Fruit fly (Drosophila melanogaster) whole organism, prepupa: ENCODE results near the gene Polr1E.

Experiments
- CG15336 ChIP-seq: fragments of 200-800 bp; sonication (Bioruptor generic); IDR thresholded peaks from 2 replicates; pipeline ENCODE4 v1.3.6; 2022; ENCODE audit warnings: missing biosample characterization, missing genetic modification characterization
- CG16779 ChIP-seq: fragments of 200-800 bp; sonication (Bioruptor generic); optimal IDR thresholded peaks from 3 replicates; lab custom pipeline; 2017; ENCODE audit warnings: missing biosample characterization, mild to moderate bottlenecking, missing genetic modification characterization
- CG32006 ChIP-seq: fragments of 200-800 bp; sonication (Bioruptor generic); optimal IDR thresholded peaks from 3 replicates; lab custom pipeline; 2017; ENCODE audit warnings: missing biosample characterization, mild to moderate bottlenecking, missing genetic modification characterization
- Ets21C ChIP-seq: fragments of 200-800 bp; sonication (Bioruptor generic); optimal IDR thresholded peaks from 3 replicates; lab custom pipeline; 2016; ENCODE audit warnings: missing biosample characterization, missing genetic modification characterization
- acj6 ChIP-seq: fragments of 200-800 bp; sonication (Bioruptor generic); optimal IDR thresholded peaks from 3 replicates; lab custom pipeline; 2016; ENCODE audit warnings: missing biosample characterization, missing genetic modification characterization
- esn ChIP-seq: fragments of 200-800 bp; sonication (Bioruptor generic); optimal IDR thresholded peaks from 2 replicates; lab custom pipeline; 2016; ENCODE audit warnings: missing biosample characterization, mild to moderate bottlenecking, missing genetic modification characterization, moderate library complexity
- lz ChIP-seq: fragments of 200-800 bp; sonication (Bioruptor generic); optimal IDR thresholded peaks from 3 replicates; lab custom pipeline; 2016; ENCODE audit warnings: missing biosample characterization, missing genetic modification characterization
- topi ChIP-seq: fragments of 200-800 bp; sonication (Bioruptor generic); optimal IDR thresholded peaks from 3 replicates; lab custom pipeline; 2016; ENCODE audit warnings: missing biosample characterization, missing genetic modification characterization

dm6 chr3R:18274328-18275098 is 27.0 kb downstream of the Polr1E start, which contains the start of the genes Vps39 and eIF1A:
- TF ChIP-seq topi (GFP tag; lab: Kevin White, UChicago) (no peak), lz (peak; percentile 36), CG15336 (GFP tag; lab: Robert Waterston, UW) (no peak; the same call in 1 of the 2 replicates), CG16779 (no peak), Ets21C (no peak), CG32006 (GFP tag; lab: Kevin White, UChicago) (no peak), acj6 (GFP tag; lab: Kevin White, UChicago) (peak; percentile 30), esn (GFP tag; lab: Kevin White, UChicago) (peak; percentile 29)
